Worm (Caenorhabditis elegans): Measurements from ENCODE around the gene pro-2.

- TF ChIP-seq ama-1 (optimal IDR thresholded peaks at IDR 0.05) (no peak), ceh-36 (tag; optimal IDR thresholded peaks at IDR 0.05) (no peak), F13C5.2 (tag; optimal IDR thresholded peaks at IDR 0.05) (no peak), ceh-13 (GFP tag; optimal IDR thresholded peaks at IDR 0.05) (no peak), aly-1 (tag; optimal IDR thresholded peaks at IDR 0.05) (no peak), tbx-11 (GFP tag; IDR thresholded peaks at IDR 0.05) (no peak), ets-7 (tag; optimal IDR thresholded peaks at IDR 0.05) (no peak), B0310.2 (tag; optimal IDR thresholded peaks at IDR 0.05) (no peak), pes-1 (GFP tag; IDR thresholded peaks at IDR 0.05) (no peak)
These were observed 44.1 kb upstream of the pro-2 start for ce11 chrII:10389038-10389437.
